Fruit fly (Drosophila melanogaster): Measurements from ENCODE around the gene CG9953.
A peak's percentile ranks its signal among the peaks of the same experiment; 100 is the strongest.

Gene CG9953

DNA sequence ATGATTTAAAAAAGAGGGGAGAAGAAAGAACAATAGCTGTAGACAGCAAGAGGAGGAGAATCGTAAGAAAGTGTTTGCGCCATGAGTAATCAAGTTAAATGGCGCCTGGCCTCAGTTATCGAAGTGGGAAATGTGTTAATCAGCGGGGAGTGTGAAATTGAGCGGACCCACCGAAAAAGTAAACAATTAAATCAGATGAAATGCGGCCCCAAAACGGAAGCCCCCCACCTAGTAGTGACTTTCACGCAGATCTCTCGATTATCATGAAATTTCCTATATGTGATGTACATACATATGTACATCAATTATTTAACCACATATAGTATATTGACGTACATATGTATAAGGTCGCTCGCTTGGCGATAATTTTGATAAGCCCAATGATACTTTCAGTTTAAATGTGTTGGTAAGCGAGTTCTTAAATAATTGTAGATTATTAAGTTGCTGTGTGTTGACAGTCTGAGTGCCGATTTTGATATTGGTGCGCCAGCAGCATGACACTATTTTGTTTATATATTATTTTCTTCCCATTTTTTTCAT is 7.2 kb downstream of the CG9953 start (continued):
- TF ChIP-seq Camta (GFP tag; optimal IDR thresholded peaks at IDR 0.05) (no peak), crol (GFP tag; IDR thresholded peaks at IDR 0.05) (peak; percentile 40; the same call in 1 of the 2 replicates)

- TF ChIP-seq Abd-B (GFP tag; optimal IDR thresholded peaks at IDR 0.05), result peak; percentile 62
- TF ChIP-seq CG10654 (GFP tag; optimal IDR thresholded peaks at IDR 0.05), result peak; percentile 40
- no peak for TF ChIP-seq Pdp1 (GFP tag; optimal IDR thresholded peaks at IDR 0.05)
- TF ChIP-seq ken (GFP tag; IDR thresholded peaks at IDR 0.05), result peak; percentile 58; the same call in 1 of the 3 replicates
- peak; percentile 27 for TF ChIP-seq CG3281 (GFP tag; optimal IDR thresholded peaks at IDR 0.05)
- no peak for TF ChIP-seq klu (GFP tag; IDR thresholded peaks at IDR 0.05)
- TF ChIP-seq dmrt11E (tag; optimal IDR thresholded peaks at IDR 0.05), result peak; percentile 70
- no peak for TF ChIP-seq D (optimal IDR thresholded peaks at IDR 0.05)
- TF ChIP-seq D (GFP tag; optimal IDR thresholded peaks at IDR 0.05), result peak; percentile 56
- peak; percentile 42 for TF ChIP-seq Dek (tag; optimal IDR thresholded peaks at IDR 0.05)
- no peak for TF ChIP-seq salm (tag; optimal IDR thresholded peaks at IDR 0.05)
- TF ChIP-seq maf-S (GFP tag; optimal IDR thresholded peaks at IDR 0.05), result no peak
- TF ChIP-seq Usf (GFP tag; optimal IDR thresholded peaks at IDR 0.05), result no peak
- TF ChIP-seq CG42726 (GFP tag; IDR thresholded peaks at IDR 0.05; ENCODE audit: partially characterized antibody), result no peak
- peak; percentile 81 for TF ChIP-seq Sox102F (GFP tag; optimal IDR thresholded peaks at IDR 0.05)
- TF ChIP-seq en (GFP tag; optimal IDR thresholded peaks at IDR 0.05), result no peak
- TF ChIP-seq gcm2 (GFP tag; optimal IDR thresholded peaks at IDR 0.05), result no peak
- TF ChIP-seq NC2β (GFP tag; optimal IDR thresholded peaks at IDR 0.05), result no peak
- no peak for TF ChIP-seq CG15073 (GFP tag; optimal IDR thresholded peaks at IDR 0.05)
- TF ChIP-seq CG12659 (GFP tag; optimal IDR thresholded peaks at IDR 0.05), result peak; percentile 32
- TF ChIP-seq ac (GFP tag; optimal IDR thresholded peaks at IDR 0.05), result no peak
- TF ChIP-seq CG3163 (GFP tag; optimal IDR thresholded peaks at IDR 0.05), result no peak
- TF ChIP-seq emc (GFP tag; optimal IDR thresholded peaks at IDR 0.05), result no peak
- TF ChIP-seq CkIIα-i1 (GFP tag; IDR thresholded peaks at IDR 0.05), result no peak
- TF ChIP-seq CG4820 (GFP tag; optimal IDR thresholded peaks at IDR 0.05), result peak; percentile 31
- peak; percentile 33 for TF ChIP-seq Spps (tag; optimal IDR thresholded peaks at IDR 0.05)
- peak; percentile 52 for TF ChIP-seq esg (GFP tag; conservative IDR thresholded peaks at IDR 0.05)
- TF ChIP-seq Chrac-16 (GFP tag; optimal IDR thresholded peaks at IDR 0.05), result peak; percentile 44
- peak; percentile 19; the same call in 1 of the 2 replicates for TF ChIP-seq Ravus (GFP tag; IDR thresholded peaks at IDR 0.05)
- TF ChIP-seq Hmr (GFP tag; optimal IDR thresholded peaks at IDR 0.05), result peak; percentile 25
- peak; percentile 46; the same call in 1 of the 2 replicates for TF ChIP-seq CG14441 (GFP tag; IDR thresholded peaks at IDR 0.05)
- TF ChIP-seq CG7556 (GFP tag; optimal IDR thresholded peaks at IDR 0.05), result peak; percentile 40
- no peak for TF ChIP-seq grn (GFP tag; optimal IDR thresholded peaks at IDR 0.05)
- TF ChIP-seq Doc3 (GFP tag; IDR thresholded peaks at IDR 0.05; ENCODE audit: partially characterized antibody), result no peak
- no peak for TF ChIP-seq kay (GFP tag; optimal IDR thresholded peaks at IDR 0.05)
- 0 out of 3 replicates have a peak, but pooled peaks have one; percentile 16 for TF ChIP-seq gce (GFP tag; IDR thresholded peaks at IDR 0.05)
- no peak for TF ChIP-seq dan (GFP tag; IDR thresholded peaks at IDR 0.05)
- TF ChIP-seq Rfx (GFP tag; IDR thresholded peaks at IDR 0.05), result peak; percentile 46
- TF ChIP-seq CG17829 (tag; optimal IDR thresholded peaks at IDR 0.05), result peak; percentile 55
- no peak for TF ChIP-seq ato (GFP tag; IDR thresholded peaks at IDR 0.05; ENCODE audit: partially characterized antibody)
- peak; percentile 71 for TF ChIP-seq sisA (GFP tag; IDR thresholded peaks at IDR 0.05)
- TF ChIP-seq CG18262 (tag; optimal IDR thresholded peaks at IDR 0.05), result peak; percentile 68
- TF ChIP-seq Elba2 (GFP tag; optimal IDR thresholded peaks at IDR 0.05), result no peak
- TF ChIP-seq CG34224 (GFP tag; IDR thresholded peaks at IDR 0.05; ENCODE audit: partially characterized antibody), result no peak
- no peak for TF ChIP-seq CG6765 (GFP tag; optimal IDR thresholded peaks at IDR 0.05)
- TF ChIP-seq toy (GFP tag; IDR thresholded peaks at IDR 0.05), result no peak
- peak; percentile 42 for TF ChIP-seq CG16815 (GFP tag; optimal IDR thresholded peaks at IDR 0.05)
Observed at dm6 chr3L:6977391-6977790, 7.9 kb downstream of the CG9953 start.

All from whole organism, embryonic.